Worm (Caenorhabditis elegans) whole organism, L3 larva: Measurements from ENCODE around the gene fipr-8.

Source experiments
- R02D3.7 ChIP-seq: fragments of 150-350 bp; optimal IDR thresholded peaks from 2 replicates; lab custom pipeline; 2014; ENCODE audit warnings: missing biosample characterization, missing genetic modification characterization
- ZK546.5 ChIP-seq: sonication (generic microtip); optimal IDR thresholded peaks from 2 replicates; lab custom pipeline; 2017; ENCODE audit warnings: missing biosample characterization, missing genetic modification characterization
- ceh-16 ChIP-seq: sonication (generic microtip); optimal IDR thresholded peaks from 2 replicates; lab custom pipeline; 2017; ENCODE audit warnings: missing biosample characterization, missing genetic modification characterization
- ceh-28 ChIP-seq: fragments of 150-350 bp; optimal IDR thresholded peaks from 2 replicates; lab custom pipeline; 2014; ENCODE audit warnings: missing biosample characterization, missing genetic modification reagents, missing genetic modification characterization
- ceh-82 ChIP-seq: fragments of 150-350 bp; optimal IDR thresholded peaks from 2 replicates; lab custom pipeline; 2014; ENCODE audit warnings: missing biosample characterization, missing genetic modification characterization
- daf-12 ChIP-seq: fragments of 150-350 bp; optimal IDR thresholded peaks from 2 replicates; lab custom pipeline; 2014; ENCODE audit warnings: missing biosample characterization, missing genetic modification reagents, missing genetic modification characterization
- egl-27 ChIP-seq: sonication (generic microtip); optimal IDR thresholded peaks from 4 replicates; lab custom pipeline; 2017; ENCODE audit warnings: missing biosample characterization, missing genetic modification reagents, missing genetic modification characterization
- egl-5 ChIP-seq: fragments of 150-350 bp; optimal IDR thresholded peaks from 2 replicates; lab custom pipeline; 2017; ENCODE audit warnings: missing biosample characterization, missing genetic modification reagents, missing genetic modification characterization, inconsistent platforms
- elt-1 ChIP-seq: fragments of 150-350 bp; optimal IDR thresholded peaks from 2 replicates; lab custom pipeline; 2014; ENCODE audit warnings: missing biosample characterization, missing genetic modification characterization
- elt-2 ChIP-seq: sonication (generic microtip); optimal IDR thresholded peaks from 2 replicates; lab custom pipeline; 2016; ENCODE audit warnings: missing genetic modification reagents, mild to moderate bottlenecking, missing genetic modification characterization, missing compliant biosample characterization
- elt-3 ChIP-seq, 3 experiments: fragments of 150-350 bp in 1 of 3; sonication (generic microtip) in 2 of 3; optimal IDR thresholded peaks; 2 replicates in 2 of 3; 4 replicates in 1 of 3; lab custom pipeline; 2014 to 2017; ENCODE audit warnings: missing biosample characterization in 3 of 3, missing genetic modification characterization in 3 of 3
- eor-1 ChIP-seq, 2 experiments: fragments of 150-350 bp; optimal IDR thresholded peaks; 2 replicates each; lab custom pipeline; 2014 to 2018; ENCODE audit warnings: missing biosample characterization in 2 of 2, missing genetic modification characterization in 2 of 2
- fkh-10 ChIP-seq: sonication (generic microtip); optimal IDR thresholded peaks from 2 replicates; lab custom pipeline; 2017; ENCODE audit warnings: missing biosample characterization, missing genetic modification reagents, missing genetic modification characterization
- fkh-2 ChIP-seq: fragments of 150-350 bp; optimal IDR thresholded peaks from 2 replicates; lab custom pipeline; 2014; ENCODE audit warnings: missing biosample characterization, missing genetic modification reagents, missing genetic modification characterization
- fos-1 ChIP-seq: fragments of 150-350 bp; optimal IDR thresholded peaks from 2 replicates; lab custom pipeline; 2014; ENCODE audit warnings: missing biosample characterization, missing genetic modification characterization
- hmg-11 ChIP-seq: sonication (generic microtip); optimal IDR thresholded peaks from 2 replicates; lab custom pipeline; 2016; ENCODE audit warnings: missing genetic modification characterization, missing compliant biosample characterization
- jun-1 ChIP-seq: fragments of 150-350 bp; optimal IDR thresholded peaks from 2 replicates; lab custom pipeline; 2014; ENCODE audit warnings: missing biosample characterization, missing genetic modification reagents, missing genetic modification characterization
- lin-15B ChIP-seq: fragments of 150-350 bp; optimal IDR thresholded peaks from 2 replicates; lab custom pipeline; 2014; ENCODE audit warnings: missing biosample characterization, missing genetic modification characterization
- lin-39 ChIP-seq: fragments of 150-350 bp; optimal IDR thresholded peaks from 2 replicates; lab custom pipeline; 2018; ENCODE audit warnings: missing biosample characterization, missing genetic modification reagents, missing genetic modification characterization
- lsy-12 ChIP-seq: sonication (generic microtip); optimal IDR thresholded peaks from 2 replicates; lab custom pipeline; 2016; ENCODE audit warnings: mild to moderate bottlenecking, missing genetic modification characterization, missing compliant biosample characterization
- mdl-1 ChIP-seq: fragments of 150-350 bp; optimal IDR thresholded peaks from 2 replicates; lab custom pipeline; 2014; ENCODE audit warnings: missing biosample characterization, missing genetic modification characterization
- mml-1 ChIP-seq: fragments of 150-350 bp; sonication (generic microtip); optimal IDR thresholded peaks from 3 replicates; lab custom pipeline; 2014; ENCODE audit warnings: missing biosample characterization, missing genetic modification characterization
- nfya-1 ChIP-seq: sonication (generic microtip); optimal IDR thresholded peaks from 2 replicates; lab custom pipeline; 2017; ENCODE audit warnings: missing genetic modification characterization, mild to moderate bottlenecking, missing compliant biosample characterization, antibody characterized with exemption, moderate library complexity; ENCODE audit not compliant: insufficient read depth
- nhr-11 ChIP-seq: fragments of 150-350 bp; optimal IDR thresholded peaks from 2 replicates; lab custom pipeline; 2014; ENCODE audit warnings: missing biosample characterization, missing genetic modification characterization
- nhr-12 ChIP-seq: fragments of 150-350 bp; optimal IDR thresholded peaks from 2 replicates; lab custom pipeline; 2014; ENCODE audit warnings: missing biosample characterization, missing genetic modification characterization
- nhr-23 ChIP-seq: fragments of 150-350 bp; optimal IDR thresholded peaks from 2 replicates; lab custom pipeline; 2014; ENCODE audit warnings: missing biosample characterization, missing genetic modification reagents, missing genetic modification characterization
- nhr-25 ChIP-seq: sonication (generic microtip); optimal IDR thresholded peaks from 2 replicates; lab custom pipeline; 2017; ENCODE audit warnings: missing biosample characterization, missing genetic modification characterization
- nhr-28 ChIP-seq: fragments of 150-350 bp; optimal IDR thresholded peaks from 2 replicates; lab custom pipeline; 2014; ENCODE audit warnings: missing biosample characterization, missing genetic modification characterization
- nhr-43 ChIP-seq: sonication (generic microtip); optimal IDR thresholded peaks from 2 replicates; lab custom pipeline; 2016; ENCODE audit warnings: mild to moderate bottlenecking, missing genetic modification characterization, missing compliant biosample characterization; ENCODE audit not compliant: poor library complexity, severe bottlenecking
- pha-4 ChIP-seq: fragments of 150-350 bp; optimal IDR thresholded peaks from 2 replicates; lab custom pipeline; 2014; ENCODE audit warnings: missing biosample characterization, missing genetic modification reagents, missing genetic modification characterization
- pqm-1 ChIP-seq: fragments of 150-350 bp; optimal IDR thresholded peaks from 2 replicates; lab custom pipeline; 2017; ENCODE audit warnings: missing biosample characterization, missing genetic modification characterization, inconsistent platforms
- sea-2 ChIP-seq: fragments of 150-350 bp; sonication (generic microtip); optimal IDR thresholded peaks from 4 replicates; lab custom pipeline; 2014; ENCODE audit warnings: missing biosample characterization, missing genetic modification reagents, missing genetic modification characterization
- skn-1 ChIP-seq: fragments of 150-350 bp; optimal IDR thresholded peaks from 2 replicates; lab custom pipeline; 2014; ENCODE audit warnings: missing biosample characterization, missing genetic modification characterization
- snpc-4 ChIP-seq: fragments of 150-350 bp; optimal IDR thresholded peaks from 2 replicates; lab custom pipeline; 2014; ENCODE audit warnings: missing biosample characterization, missing genetic modification characterization
- tbx-2 ChIP-seq: sonication (generic microtip); optimal IDR thresholded peaks from 2 replicates; lab custom pipeline; 2016; ENCODE audit warnings: mild to moderate bottlenecking, missing genetic modification characterization, missing compliant biosample characterization
- unc-39 ChIP-seq: sonication (generic microtip); optimal IDR thresholded peaks from 4 replicates; lab custom pipeline; 2017; ENCODE audit warnings: missing biosample characterization, missing genetic modification characterization
- unc-62 ChIP-seq: fragments of 150-350 bp; sonication (generic microtip); optimal IDR thresholded peaks from 4 replicates; lab custom pipeline; 2014; ENCODE audit warnings: missing biosample characterization, missing genetic modification reagents, missing genetic modification characterization
- zag-1 ChIP-seq: fragments of 150-350 bp; optimal IDR thresholded peaks from 2 replicates; lab custom pipeline; 2014; ENCODE audit warnings: missing biosample characterization, missing genetic modification characterization
- ztf-11 ChIP-seq: fragments of 150-350 bp; optimal IDR thresholded peaks from 2 replicates; lab custom pipeline; 2014; ENCODE audit warnings: missing biosample characterization, missing genetic modification characterization
- ztf-4 ChIP-seq: fragments of 150-350 bp; optimal IDR thresholded peaks from 2 replicates; lab custom pipeline; 2014; ENCODE audit warnings: missing biosample characterization, missing genetic modification characterization

The fipr-8 gene

ce11 chrV:10246967-10247366 lies 7.2 kb upstream of the fipr-8 start (continued):
- no peak for TF ChIP-seq nhr-28 (tag; lab: Kevin White, UChicago)
- no peak for TF ChIP-seq ceh-28
- no peak for TF ChIP-seq fkh-2 (tag; lab: Kevin White, UChicago)
- TF ChIP-seq skn-1 (tag; lab: Kevin White, UChicago): no peak
- no peak for TF ChIP-seq sea-2 (GFP tag; lab: Kevin White, UChicago)
- no peak for TF ChIP-seq ceh-82
- peak; percentile 19 for TF ChIP-seq elt-2
- TF ChIP-seq nhr-23 (tag; lab: Kevin White, UChicago): no peak
- TF ChIP-seq ZK546.5 (tag; lab: Kevin White, UChicago): no peak

ce11 chrV:10246443-10246885 lies 6.7 kb upstream of the fipr-8 start:
- TF ChIP-seq ceh-82 (no peak), elt-1 (tag; lab: Kevin White, UChicago) (no peak), mdl-1 (tag; lab: Kevin White, UChicago) (peak; percentile 89), fkh-10 (GFP tag; lab: Kevin White, UChicago) (peak; percentile 57), zag-1 (no peak), pha-4 (tag; lab: Kevin White, UChicago) (peak; percentile 79), ztf-11 (tag; lab: Kevin White, UChicago) (no peak), nfya-1 (peak; percentile 66), fos-1 (tag; lab: Kevin White, UChicago) (no peak), nhr-28 (tag; lab: Kevin White, UChicago) (no peak), lin-15B (tag; lab: Kevin White, UChicago) (peak; percentile 34), egl-5 (tag; lab: Kevin White, UChicago) (peak; percentile 62), jun-1 (tag; lab: Kevin White, UChicago) (no peak), pqm-1 (tag; lab: Kevin White, UChicago) (no peak), fkh-2 (tag; lab: Kevin White, UChicago) (no peak), lin-39 (peak; percentile 94), unc-62 (no peak), R02D3.7 (tag; lab: Kevin White, UChicago) (no peak), ceh-16 (tag; lab: Kevin White, UChicago) (no peak), elt-3 (tag; optimal IDR thresholded peaks at IDR 0.05; lab: Kevin White, UChicago) (no peak), nhr-12 (tag; lab: Kevin White, UChicago) (no peak), ztf-4 (tag; lab: Kevin White, UChicago) (no peak), hmg-11 (no peak), nhr-43 (no peak), egl-27 (tag; lab: Kevin White, UChicago) (no peak), tbx-2 (tag; lab: Kevin White, UChicago) (no peak), ceh-28 (no peak), skn-1 (tag; lab: Kevin White, UChicago) (no peak), eor-1 (tag; optimal IDR thresholded peaks at IDR 0.05; lab: Kevin White, UChicago) (no peak), mml-1 (tag; lab: Kevin White, UChicago) (no peak), nhr-11 (tag; lab: Kevin White, UChicago) (no peak), unc-39 (tag; lab: Kevin White, UChicago) (no peak), sea-2 (GFP tag; lab: Kevin White, UChicago) (no peak), daf-12 (tag; lab: Kevin White, UChicago) (no peak), nhr-25 (tag; lab: Kevin White, UChicago) (no peak), snpc-4 (tag; lab: Kevin White, UChicago) (peak; percentile 18), lsy-12 (tag; lab: Kevin White, UChicago) (no peak)

ce11 chrV:10245615-10246014 lies 5.9 kb upstream of the fipr-8 start:
- TF ChIP-seq nhr-12 (tag; lab: Kevin White, UChicago) (no peak), unc-62 (no peak), pqm-1 (tag; lab: Kevin White, UChicago) (peak; percentile 30), elt-2 (peak; percentile 38), pha-4 (tag; lab: Kevin White, UChicago) (peak; percentile 90), lin-39 (no peak)
- TF ChIP-seq, all 47 proteins: peak for 3
